Worm (Caenorhabditis elegans) whole organism, L4 larva: ENCODE measurements around the gene ztf-14.

ENCODE experiments used
- F10B5.3 ChIP-seq: sonication (generic microtip); optimal IDR thresholded peaks from 2 replicates; lab custom pipeline; 2016; ENCODE audit warnings: mild to moderate bottlenecking, missing genetic modification characterization, missing compliant biosample characterization
- F37D6.2 ChIP-seq: sonication (generic microtip); optimal IDR thresholded peaks from 2 replicates; lab custom pipeline; 2016; ENCODE audit warnings: mild to moderate bottlenecking, missing genetic modification characterization, missing compliant biosample characterization
- F49E8.2 ChIP-seq: sonication (generic microtip); optimal IDR thresholded peaks from 2 replicates; lab custom pipeline; 2016; ENCODE audit warnings: missing compliant biosample characterization, mild to moderate bottlenecking, missing genetic modification characterization, borderline replicate concordance
- T26A8.4 ChIP-seq: fragments of 200-800 bp; sonication (Bioruptor generic); IDR thresholded peaks from 2 replicates; pipeline ENCODE4 v1.3.6; 2022; ENCODE audit warnings: missing genetic modification characterization, missing compliant biosample characterization
- Y105C5A.15 ChIP-seq: fragments of 200-800 bp; sonication (Bioruptor generic); IDR thresholded peaks from 2 replicates; pipeline ENCODE4 v1.3.6; 2022; ENCODE audit warnings: missing genetic modification characterization, missing compliant biosample characterization
- Y75B8A.6 ChIP-seq: fragments of 200-800 bp; sonication (Bioruptor generic); IDR thresholded peaks from 2 replicates; pipeline ENCODE4 v1.3.6; 2022; ENCODE audit warnings: missing genetic modification reagents, missing genetic modification characterization, missing compliant biosample characterization
- ZK337.2 ChIP-seq: fragments of 200-800 bp; sonication (Bioruptor generic); IDR thresholded peaks from 2 replicates; pipeline ENCODE4 v1.3.6; 2022; ENCODE audit warnings: missing genetic modification reagents, missing genetic modification characterization, missing compliant biosample characterization
- ZK546.5 ChIP-seq, 2 experiments: sonication (generic microtip); optimal IDR thresholded peaks; 2 replicates each; lab custom pipeline; 2017; ENCODE audit warnings: missing biosample characterization in 2 of 2, missing genetic modification characterization in 2 of 2
- aha-1 ChIP-seq: fragments of 150-350 bp; peaks from one replicate; lab custom pipeline; 2014; ENCODE audit warnings: missing biosample characterization, missing genetic modification characterization
- ceh-20 ChIP-seq: fragments of 200-800 bp; sonication (Bioruptor generic); IDR thresholded peaks from 2 replicates; pipeline ENCODE4 v1.3.6; 2022; ENCODE audit warnings: missing genetic modification reagents, missing genetic modification characterization, missing compliant biosample characterization
- ceh-28 ChIP-seq: fragments of 150-350 bp; optimal IDR thresholded peaks from 2 replicates; lab custom pipeline; 2014; ENCODE audit warnings: missing biosample characterization, missing genetic modification reagents, missing genetic modification characterization
- ceh-32 ChIP-seq: sonication (generic microtip); optimal IDR thresholded peaks from 2 replicates; lab custom pipeline; 2016; ENCODE audit warnings: mild to moderate bottlenecking, missing genetic modification characterization, missing compliant biosample characterization; ENCODE audit not compliant: poor library complexity
- ceh-44 ChIP-seq: fragments of 200-800 bp; sonication (Bioruptor generic); IDR thresholded peaks from 2 replicates; pipeline ENCODE4 v1.3.6; 2022; ENCODE audit warnings: missing genetic modification reagents, missing genetic modification characterization, missing compliant biosample characterization
- ceh-62 ChIP-seq: sonication (generic microtip); optimal IDR thresholded peaks from 2 replicates; lab custom pipeline; 2017; ENCODE audit warnings: missing biosample characterization, missing genetic modification characterization
- ceh-82 ChIP-seq: sonication (generic microtip); optimal IDR thresholded peaks from 2 replicates; lab custom pipeline; 2017; ENCODE audit warnings: missing biosample characterization, missing genetic modification characterization
- dmd-9 ChIP-seq: fragments of 200-800 bp; sonication (Bioruptor generic); IDR thresholded peaks from 2 replicates; pipeline ENCODE4 v1.3.6; 2022; ENCODE audit warnings: missing genetic modification reagents, missing genetic modification characterization, missing compliant biosample characterization
- dpl-1 ChIP-seq: fragments of 150-350 bp; optimal IDR thresholded peaks from 2 replicates; lab custom pipeline; 2014; ENCODE audit warnings: missing biosample characterization, missing genetic modification reagents, missing genetic modification characterization
- egl-43 ChIP-seq: fragments of 200-800 bp; sonication (Bioruptor generic); IDR thresholded peaks from 2 replicates; pipeline ENCODE4 v1.3.6; 2022; ENCODE audit warnings: missing genetic modification reagents, missing genetic modification characterization, missing compliant biosample characterization
- fkh-10 ChIP-seq: fragments of 150-350 bp; optimal IDR thresholded peaks from 2 replicates; lab custom pipeline; 2014; ENCODE audit warnings: missing biosample characterization, missing genetic modification reagents, missing genetic modification characterization
- hif-1 ChIP-seq, 2 experiments: sonication (generic microtip); optimal IDR thresholded peaks; 2 replicates each; lab custom pipeline; 2016 to 2017; ENCODE audit warnings: missing compliant biosample characterization in 2 of 2, missing genetic modification characterization in 2 of 2, missing genetic modification reagents in 2 of 2, missing genotype in 2 of 2, mild to moderate bottlenecking in 1 of 2
- hlh-11 ChIP-seq: fragments of 200-800 bp; sonication (Bioruptor generic); optimal IDR thresholded peaks from 2 replicates; lab custom pipeline; 2018; ENCODE audit warnings: mild to moderate bottlenecking, missing genetic modification characterization, missing compliant biosample characterization
- hlh-30 ChIP-seq: sonication (generic microtip); optimal IDR thresholded peaks from 2 replicates; lab custom pipeline; 2017; ENCODE audit warnings: antibody characterized with exemption, mild to moderate bottlenecking, missing genetic modification characterization, missing compliant biosample characterization; ENCODE audit not compliant: insufficient read depth
- hmg-1.1 ChIP-seq: fragments of 200-800 bp; sonication (Bioruptor generic); IDR thresholded peaks from 2 replicates; pipeline ENCODE4 v1.3.6; 2022; ENCODE audit warnings: missing genetic modification reagents, missing genetic modification characterization, missing compliant biosample characterization
- lim-7 ChIP-seq: fragments of 200-800 bp; sonication (Bioruptor generic); IDR thresholded peaks from 2 replicates; pipeline ENCODE4 v1.3.6; 2022; ENCODE audit warnings: missing genetic modification characterization, missing compliant biosample characterization
- lin-13 ChIP-seq: fragments of 150-350 bp; optimal IDR thresholded peaks from 2 replicates; lab custom pipeline; 2014; ENCODE audit warnings: missing biosample characterization, missing genetic modification reagents, missing genetic modification characterization
- lin-29 ChIP-seq: fragments of 200-800 bp; sonication (Bioruptor generic); IDR thresholded peaks from 2 replicates; pipeline ENCODE4 v1.3.6; 2022; ENCODE audit warnings: missing genetic modification reagents, missing genetic modification characterization, missing compliant biosample characterization
- lir-3 ChIP-seq: sonication (generic microtip); optimal IDR thresholded peaks from 2 replicates; lab custom pipeline; 2016; ENCODE audit warnings: mild to moderate bottlenecking, missing genetic modification characterization, missing compliant biosample characterization
- madf-5 ChIP-seq, 2 experiments: fragments of 200-800 bp; sonication (Bioruptor generic); IDR thresholded peaks; 2 replicates each; pipeline ENCODE4 v1.3.6; 2022; ENCODE audit warnings: missing compliant biosample characterization in 2 of 2, missing genetic modification characterization in 2 of 2
- madf-9 ChIP-seq: fragments of 200-800 bp; sonication (Bioruptor generic); conservative IDR thresholded peaks from 2 replicates; pipeline ENCODE4 v1.3.6; 2022; ENCODE audit warnings: missing genetic modification reagents, missing genetic modification characterization, missing compliant biosample characterization
- mdl-1 ChIP-seq, 2 experiments: fragments of 150-350 bp in 1 of 2; sonication (generic microtip) in 1 of 2; optimal IDR thresholded peaks; 2 replicates each; lab custom pipeline; 2014 to 2017; ENCODE audit warnings: missing biosample characterization in 2 of 2, missing genetic modification characterization in 2 of 2
- mdt-29 ChIP-seq: fragments of 200-800 bp; sonication (Bioruptor generic); IDR thresholded peaks from 2 replicates; pipeline ENCODE4 v1.3.6; 2022; ENCODE audit warnings: missing genetic modification reagents, missing genetic modification characterization, missing compliant biosample characterization
- mep-1 ChIP-seq: fragments of 150-350 bp; sonication (generic microtip); optimal IDR thresholded peaks from 3 replicates; lab custom pipeline; 2014; ENCODE audit warnings: missing biosample characterization, missing genetic modification characterization
- nhr-111 ChIP-seq: fragments of 200-800 bp; sonication (Bioruptor generic); optimal IDR thresholded peaks from 2 replicates; lab custom pipeline; 2018; ENCODE audit warnings: mild to moderate bottlenecking, missing genetic modification characterization, missing compliant biosample characterization
- nhr-237 ChIP-seq: sonication (generic microtip); optimal IDR thresholded peaks from 2 replicates; lab custom pipeline; 2017; ENCODE audit warnings: missing biosample characterization, missing genetic modification characterization
- nhr-25 ChIP-seq: sonication (generic microtip); optimal IDR thresholded peaks from 2 replicates; lab custom pipeline; 2017; ENCODE audit warnings: missing genetic modification characterization, mild to moderate bottlenecking, missing compliant biosample characterization, antibody characterized with exemption, moderate library complexity, borderline replicate concordance; ENCODE audit not compliant: insufficient read depth
- nhr-28 ChIP-seq: fragments of 150-350 bp; optimal IDR thresholded peaks from 2 replicates; lab custom pipeline; 2014; ENCODE audit warnings: missing biosample characterization, missing genetic modification characterization
- pha-4 ChIP-seq, 2 experiments: fragments of 150-350 bp in 1 of 2; fragments of 200-800 bp in 1 of 2; sonication (Bioruptor generic) in 1 of 2; IDR thresholded peaks in 1 of 2; optimal IDR thresholded peaks in 1 of 2; 2 replicates each; pipeline versions ENCODE4 v1.3.6 to Lab custom; 2014 to 2022; ENCODE audit warnings: missing genetic modification characterization in 2 of 2, missing genetic modification reagents in 2 of 2, missing biosample characterization in 1 of 2, missing compliant biosample characterization in 1 of 2
- pqm-1 ChIP-seq: sonication (generic microtip); optimal IDR thresholded peaks from 2 replicates; lab custom pipeline; 2017; ENCODE audit warnings: missing biosample characterization, missing genetic modification characterization
- rbr-2 ChIP-seq: sonication (generic microtip); optimal IDR thresholded peaks from 2 replicates; lab custom pipeline; 2016; ENCODE audit warnings: missing genotype, missing genetic modification characterization, missing compliant biosample characterization
- skn-1 ChIP-seq: fragments of 150-350 bp; optimal IDR thresholded peaks from 2 replicates; lab custom pipeline; 2014; ENCODE audit warnings: missing biosample characterization, missing genetic modification characterization
- spr-3 ChIP-seq: fragments of 200-800 bp; sonication (Bioruptor generic); optimal IDR thresholded peaks from 2 replicates; lab custom pipeline; 2018; ENCODE audit warnings: mild to moderate bottlenecking, missing genetic modification characterization, missing compliant biosample characterization
- tag-97 ChIP-seq: fragments of 200-800 bp; sonication (Bioruptor generic); IDR thresholded peaks from 2 replicates; pipeline ENCODE4 v1.3.6; 2022; ENCODE audit warnings: missing genetic modification characterization, missing compliant biosample characterization
- tra-1 ChIP-seq: fragments of 200-800 bp; sonication (Bioruptor generic); IDR thresholded peaks from 2 replicates; pipeline ENCODE4 v1.3.6; 2022; ENCODE audit warnings: missing genetic modification reagents, missing genetic modification characterization, missing compliant biosample characterization
- unc-39 ChIP-seq: sonication (generic microtip); optimal IDR thresholded peaks from 2 replicates; lab custom pipeline; 2017; ENCODE audit warnings: missing biosample characterization, missing genetic modification characterization
- vab-7 ChIP-seq: fragments of 200-800 bp; sonication (Bioruptor generic); IDR thresholded peaks from 2 replicates; pipeline ENCODE4 v1.3.6; 2022; ENCODE audit warnings: missing genetic modification reagents, missing genetic modification characterization, missing compliant biosample characterization
- zag-1 ChIP-seq: fragments of 150-350 bp; optimal IDR thresholded peaks from 2 replicates; lab custom pipeline; 2014; ENCODE audit warnings: missing biosample characterization, missing genetic modification characterization
- zfp-2 ChIP-seq: sonication (generic microtip); optimal IDR thresholded peaks from 2 replicates; lab custom pipeline; 2016; ENCODE audit warnings: mild to moderate bottlenecking, missing genetic modification characterization, missing compliant biosample characterization
- zip-2 ChIP-seq: fragments of 150-350 bp; optimal IDR thresholded peaks from 2 replicates; lab custom pipeline; 2014; ENCODE audit warnings: missing biosample characterization, missing genetic modification characterization
- ztf-7 ChIP-seq: fragments of 150-350 bp; optimal IDR thresholded peaks from 2 replicates; lab custom pipeline; 2014; ENCODE audit warnings: missing biosample characterization, missing genetic modification characterization

ztf-14 gene

DNA sequence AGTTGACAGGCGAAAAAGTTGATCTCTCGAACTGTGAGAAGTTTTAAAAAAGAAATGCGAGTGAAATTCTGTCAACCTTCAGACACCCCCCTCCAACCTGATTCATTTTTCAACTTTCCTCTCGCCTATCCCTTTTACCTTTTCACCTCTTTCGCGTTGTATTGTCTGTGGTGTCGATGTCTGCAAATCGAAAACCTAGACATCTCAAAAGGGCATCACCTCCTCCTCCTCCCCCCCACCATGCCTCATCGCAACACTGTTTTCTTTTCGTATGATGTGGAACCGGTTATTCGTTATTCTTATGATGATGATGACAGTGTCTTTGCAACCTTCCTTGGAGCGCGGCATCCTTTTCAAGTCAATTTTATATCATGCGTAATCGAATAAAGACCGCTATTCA is 12.1 kb downstream of the ztf-14 start (continued):
- no peak for TF ChIP-seq zag-1 (tag; lab: Kevin White, UChicago)
- TF ChIP-seq madf-9 (GFP tag; lab: Robert Waterston, UW) = no peak
- no peak for TF ChIP-seq hmg-1.1 (GFP tag; lab: Robert Waterston, UW)
- no peak for TF ChIP-seq lin-13 (GFP tag; lab: Kevin White, UChicago)
- no peak for TF ChIP-seq lim-7 (GFP tag; lab: Robert Waterston, UW)
- TF ChIP-seq mep-1 (tag; lab: Kevin White, UChicago) = no peak
- no peak for TF ChIP-seq lir-3 (tag; lab: Kevin White, UChicago)
- TF ChIP-seq spr-3 (GFP tag; lab: Kevin White, UChicago) = no peak
- TF ChIP-seq tra-1 = 0 out of 2 replicates have a peak, but pooled peaks have one; percentile 40
- TF ChIP-seq hlh-30 (tag; lab: Kevin White, UChicago) = peak; percentile 37
- TF ChIP-seq ceh-44 (GFP tag; lab: Robert Waterston, UW) = no peak
- TF ChIP-seq Y75B8A.6 (GFP tag; lab: Robert Waterston, UW) = no peak
- TF ChIP-seq nhr-237 (tag; lab: Kevin White, UChicago) = no peak
- no peak for TF ChIP-seq egl-43 (GFP tag; lab: Robert Waterston, UW)
- TF ChIP-seq F10B5.3 (tag; lab: Kevin White, UChicago) = no peak
- no peak for TF ChIP-seq rbr-2 (tag; lab: Kevin White, UChicago)
- TF ChIP-seq dpl-1 (GFP tag; lab: Kevin White, UChicago) = no peak
- TF ChIP-seq vab-7 (GFP tag; lab: Robert Waterston, UW) = no peak
- TF ChIP-seq nhr-28 (tag; lab: Kevin White, UChicago) = peak; percentile 48
- TF ChIP-seq madf-5 (GFP tag; IDR thresholded peaks at IDR 0.05; lab: Robert Waterston, UW) = no peak
- no peak for TF ChIP-seq dmd-9
- TF ChIP-seq zfp-2 (tag; lab: Kevin White, UChicago) = no peak
- TF ChIP-seq hlh-11 (tag; lab: Kevin White, UChicago) = peak; percentile 46
- TF ChIP-seq ZK546.5 (tag; optimal IDR thresholded peaks at IDR 0.05; lab: Kevin White, UChicago) = no peak
- TF ChIP-seq hif-1 (tag; optimal IDR thresholded peaks at IDR 0.05; lab: Kevin White, UChicago) = no peak
- no peak for TF ChIP-seq skn-1 (tag; lab: Kevin White, UChicago)
- no peak for TF ChIP-seq ZK337.2 (GFP tag; lab: Robert Waterston, UW)
- TF ChIP-seq pqm-1 (tag; lab: Kevin White, UChicago) = no peak
- no peak for TF ChIP-seq nhr-111 (GFP tag; lab: Kevin White, UChicago)
- TF ChIP-seq ceh-32 (tag; lab: Kevin White, UChicago) = no peak

DNA sequence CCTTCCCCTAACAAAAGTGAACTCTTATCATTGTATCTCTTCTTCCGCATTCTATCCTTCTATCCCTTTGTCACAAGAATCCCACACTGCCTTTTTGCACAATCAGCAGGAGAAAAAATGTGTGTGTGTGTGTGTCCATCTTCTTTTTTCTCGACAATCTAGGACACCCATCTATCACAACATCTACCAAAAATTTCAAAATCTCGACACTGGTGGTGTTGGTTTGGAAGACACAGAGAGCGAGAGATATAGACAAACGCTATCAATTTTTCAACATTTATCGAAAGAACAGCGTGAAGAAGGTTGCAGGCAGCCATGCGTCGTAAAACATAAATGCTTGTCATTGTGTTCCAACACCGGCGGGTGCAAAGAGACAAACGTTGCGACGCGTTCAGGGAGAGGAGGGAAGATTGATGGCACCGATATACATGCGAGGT is 13.0 kb downstream of the ztf-14 start:
- no peak for TF ChIP-seq nhr-111 (GFP tag; lab: Kevin White, UChicago)
- no peak for TF ChIP-seq F49E8.2 (tag; lab: Kevin White, UChicago)
- TF ChIP-seq aha-1 (tag; lab: Kevin White, UChicago) = no peak
- TF ChIP-seq pha-4 (GFP tag; IDR thresholded peaks at IDR 0.05; lab: Robert Waterston, UW) = no peak
- TF ChIP-seq pha-4 (tag; optimal IDR thresholded peaks at IDR 0.05; lab: Kevin White, UChicago) = no peak
- TF ChIP-seq unc-39 (tag; lab: Kevin White, UChicago) = no peak
- no peak for TF ChIP-seq fkh-10 (GFP tag; lab: Kevin White, UChicago)
- TF ChIP-seq lim-7 (GFP tag; lab: Robert Waterston, UW) = no peak
- TF ChIP-seq tra-1 = peak; percentile 70
- no peak for TF ChIP-seq rbr-2 (tag; lab: Kevin White, UChicago)
- TF ChIP-seq mdt-29 (GFP tag; lab: Robert Waterston, UW) = no peak
- peak; percentile 20 for TF ChIP-seq dpl-1 (GFP tag; lab: Kevin White, UChicago)
- peak; percentile 69 for TF ChIP-seq hlh-30 (tag; lab: Kevin White, UChicago)
- no peak for TF ChIP-seq Y105C5A.15 (GFP tag; lab: Robert Waterston, UW)
- TF ChIP-seq ceh-62 = no peak
- TF ChIP-seq ceh-82 (tag; lab: Kevin White, UChicago) = no peak
- TF ChIP-seq nhr-25 = no peak
- TF ChIP-seq mdl-1 (tag; optimal IDR thresholded peaks at IDR 0.05; lab: Kevin White, UChicago) = peak in 1 of 2 experiments; percentile 61
- TF ChIP-seq F37D6.2 (tag; lab: Kevin White, UChicago) = no peak
- no peak for TF ChIP-seq F10B5.3 (tag; lab: Kevin White, UChicago)
- TF ChIP-seq ceh-28 (tag; lab: Kevin White, UChicago) = no peak
- TF ChIP-seq zip-2 = no peak
- no peak for TF ChIP-seq ztf-7
- TF ChIP-seq T26A8.4 = no peak
- no peak; the same call in 1 of the 2 replicates for TF ChIP-seq ceh-20 (GFP tag; lab: Robert Waterston, UW)
- no peak for TF ChIP-seq lin-29 (GFP tag; lab: Robert Waterston, UW)
- TF ChIP-seq tag-97 (GFP tag; lab: Robert Waterston, UW) = no peak
